Fruit fly (Drosophila melanogaster) whole organism, prepupa: Measurements from ENCODE around the gene CG11601.
A peak's percentile ranks its signal among the peaks of the same experiment; 100 is the strongest.

Experiments
- Blimp-1 ChIP-seq: fragments of 200-800 bp; sonication (Bioruptor generic); optimal IDR thresholded peaks from 3 replicates; lab custom pipeline; 2017; ENCODE audit warnings: missing biosample characterization, missing genetic modification characterization, mild to moderate bottlenecking, moderate library complexity, missing genetic modification reagents
- CG11762 ChIP-seq: fragments of 200-800 bp; sonication (Bioruptor generic); optimal IDR thresholded peaks from 3 replicates; lab custom pipeline; 2016; ENCODE audit warnings: missing biosample characterization, missing genetic modification characterization; ENCODE audit not compliant: insufficient read depth
- CG1621 ChIP-seq: fragments of 200-800 bp; sonication (Bioruptor generic); optimal IDR thresholded peaks from 3 replicates; lab custom pipeline; 2018; ENCODE audit warnings: missing biosample characterization, mild to moderate bottlenecking, missing genetic modification characterization
- CG16779 ChIP-seq: fragments of 200-800 bp; sonication (Bioruptor generic); optimal IDR thresholded peaks from 3 replicates; lab custom pipeline; 2017; ENCODE audit warnings: missing biosample characterization, mild to moderate bottlenecking, missing genetic modification characterization
- CG32006 ChIP-seq: fragments of 200-800 bp; sonication (Bioruptor generic); optimal IDR thresholded peaks from 3 replicates; lab custom pipeline; 2017; ENCODE audit warnings: missing biosample characterization, mild to moderate bottlenecking, missing genetic modification characterization
- CG34406 ChIP-seq: fragments of 200-800 bp; sonication (Bioruptor generic); optimal IDR thresholded peaks from 3 replicates; lab custom pipeline; 2016; ENCODE audit warnings: missing biosample characterization, missing genetic modification characterization
- CG3919 ChIP-seq: fragments of 200-800 bp; sonication (Bioruptor generic); optimal IDR thresholded peaks from 3 replicates; lab custom pipeline; 2016; ENCODE audit warnings: missing biosample characterization, missing genetic modification characterization
- CG4318 ChIP-seq: fragments of 200-800 bp; sonication (Bioruptor generic); optimal IDR thresholded peaks from 3 replicates; lab custom pipeline; 2017; ENCODE audit warnings: missing biosample characterization, mild to moderate bottlenecking, missing genetic modification characterization
- CG6163 ChIP-seq: fragments of 200-800 bp; sonication (Bioruptor generic); IDR thresholded peaks from 3 replicates; pipeline ENCODE4 v1.3.6; 2022; ENCODE audit warnings: missing biosample characterization, missing genetic modification characterization
- CG6792 ChIP-seq: fragments of 200-800 bp; sonication (Bioruptor generic); optimal IDR thresholded peaks from 3 replicates; lab custom pipeline; 2016; ENCODE audit warnings: missing biosample characterization, missing genetic modification characterization
- CG6854 ChIP-seq: fragments of 200-800 bp; sonication (Bioruptor generic); optimal IDR thresholded peaks from 2 replicates; lab custom pipeline; 2017; ENCODE audit warnings: missing biosample characterization, mild to moderate bottlenecking, missing genetic modification characterization
- CG7368 ChIP-seq: fragments of 200-800 bp; sonication (Bioruptor generic); optimal IDR thresholded peaks from 3 replicates; lab custom pipeline; 2016; ENCODE audit warnings: missing biosample characterization, missing genetic modification characterization
- CG8119 ChIP-seq: fragments of 200-800 bp; sonication (Bioruptor generic); IDR thresholded peaks from 3 replicates; pipeline ENCODE4 v1.3.6; 2022; ENCODE audit warnings: missing biosample characterization, missing genetic modification characterization
- CG8632 ChIP-seq: fragments of 200-800 bp; sonication (Bioruptor generic); optimal IDR thresholded peaks from 3 replicates; lab custom pipeline; 2016; ENCODE audit warnings: missing biosample characterization, missing genetic modification characterization
- Eip75B ChIP-seq: fragments of 200-800 bp; sonication (Bioruptor generic); optimal IDR thresholded peaks from 3 replicates; lab custom pipeline; 2016; ENCODE audit warnings: missing biosample characterization, missing genetic modification characterization
- Eip78C ChIP-seq: fragments of 200-800 bp; sonication (Bioruptor generic); peaks from one replicate; lab custom pipeline; 2016; ENCODE audit warnings: missing biosample characterization, missing genetic modification characterization
- Eip93F ChIP-seq: fragments of 200-800 bp; sonication (Bioruptor generic); optimal IDR thresholded peaks from 2 replicates; lab custom pipeline; 2016; ENCODE audit warnings: missing biosample characterization, mild to moderate bottlenecking, missing genetic modification characterization
- Gug ChIP-seq: fragments of 200-800 bp; sonication (Bioruptor generic); IDR thresholded peaks from 2 replicates; pipeline ENCODE4 v1.3.6; 2022; ENCODE audit warnings: missing biosample characterization, missing genetic modification characterization
- Hr38 ChIP-seq: sonication (Bioruptor generic); optimal IDR thresholded peaks from 2 replicates; lab custom pipeline; 2016; ENCODE audit warnings: missing biosample characterization, missing genetic modification characterization
- Hr39 ChIP-seq: fragments of 200-800 bp; sonication (Bioruptor generic); optimal IDR thresholded peaks from 2 replicates; lab custom pipeline; 2016; ENCODE audit warnings: missing biosample characterization, missing genetic modification characterization
- Met ChIP-seq: fragments of 200-800 bp; sonication (Bioruptor generic); optimal IDR thresholded peaks from 3 replicates; lab custom pipeline; 2016; ENCODE audit warnings: missing biosample characterization, missing genetic modification characterization
- OdsH ChIP-seq: fragments of 200-800 bp; sonication (Bioruptor generic); optimal IDR thresholded peaks from 3 replicates; lab custom pipeline; 2016; ENCODE audit warnings: missing biosample characterization, missing genetic modification characterization
- Sox102F ChIP-seq: fragments of 200-800 bp; sonication (Bioruptor generic); optimal IDR thresholded peaks from 2 replicates; lab custom pipeline; 2016; ENCODE audit warnings: missing biosample characterization, mild to moderate bottlenecking, missing genetic modification characterization
- achi ChIP-seq: fragments of 200-800 bp; sonication (Bioruptor generic); optimal IDR thresholded peaks from 3 replicates; lab custom pipeline; 2016; ENCODE audit warnings: missing biosample characterization, missing genetic modification characterization
- acj6 ChIP-seq: fragments of 200-800 bp; sonication (Bioruptor generic); optimal IDR thresholded peaks from 3 replicates; lab custom pipeline; 2016; ENCODE audit warnings: missing biosample characterization, missing genetic modification characterization
- dac ChIP-seq: fragments of 200-800 bp; sonication (Bioruptor generic); optimal IDR thresholded peaks from 2 replicates; lab custom pipeline; 2017; ENCODE audit warnings: missing biosample characterization, mild to moderate bottlenecking, missing genetic modification characterization
- dsx ChIP-seq: fragments of 200-800 bp; optimal IDR thresholded peaks from 3 replicates; lab custom pipeline; 2019; ENCODE audit warnings: missing biosample characterization, mild to moderate bottlenecking, missing genetic modification characterization, moderate library complexity; ENCODE audit not compliant: poor library complexity, severe bottlenecking
- fkh ChIP-seq: fragments of 200-800 bp; sonication (Bioruptor generic); optimal IDR thresholded peaks from 3 replicates; lab custom pipeline; 2017; ENCODE audit warnings: missing biosample characterization, mild to moderate bottlenecking, missing genetic modification characterization, moderate library complexity
- pdm3 ChIP-seq: fragments of 200-800 bp; sonication (Bioruptor generic); optimal IDR thresholded peaks from 3 replicates; lab custom pipeline; 2016; ENCODE audit warnings: missing biosample characterization, missing genetic modification characterization
- spab ChIP-seq: fragments of 200-800 bp; sonication (Bioruptor generic); optimal IDR thresholded peaks from 2 replicates; lab custom pipeline; 2017; ENCODE audit warnings: missing biosample characterization, mild to moderate bottlenecking, missing genetic modification characterization, missing genetic modification reagents
- svp ChIP-seq: fragments of 200-800 bp; sonication (Bioruptor generic); peaks from one replicate; lab custom pipeline; 2016; ENCODE audit warnings: missing biosample characterization, missing genetic modification characterization
- vri ChIP-seq: fragments of 200-800 bp; sonication (Bioruptor generic); optimal IDR thresholded peaks from 3 replicates; lab custom pipeline; 2016; ENCODE audit warnings: missing biosample characterization, mild to moderate bottlenecking, missing genetic modification characterization

Gene CG11601

DNA sequence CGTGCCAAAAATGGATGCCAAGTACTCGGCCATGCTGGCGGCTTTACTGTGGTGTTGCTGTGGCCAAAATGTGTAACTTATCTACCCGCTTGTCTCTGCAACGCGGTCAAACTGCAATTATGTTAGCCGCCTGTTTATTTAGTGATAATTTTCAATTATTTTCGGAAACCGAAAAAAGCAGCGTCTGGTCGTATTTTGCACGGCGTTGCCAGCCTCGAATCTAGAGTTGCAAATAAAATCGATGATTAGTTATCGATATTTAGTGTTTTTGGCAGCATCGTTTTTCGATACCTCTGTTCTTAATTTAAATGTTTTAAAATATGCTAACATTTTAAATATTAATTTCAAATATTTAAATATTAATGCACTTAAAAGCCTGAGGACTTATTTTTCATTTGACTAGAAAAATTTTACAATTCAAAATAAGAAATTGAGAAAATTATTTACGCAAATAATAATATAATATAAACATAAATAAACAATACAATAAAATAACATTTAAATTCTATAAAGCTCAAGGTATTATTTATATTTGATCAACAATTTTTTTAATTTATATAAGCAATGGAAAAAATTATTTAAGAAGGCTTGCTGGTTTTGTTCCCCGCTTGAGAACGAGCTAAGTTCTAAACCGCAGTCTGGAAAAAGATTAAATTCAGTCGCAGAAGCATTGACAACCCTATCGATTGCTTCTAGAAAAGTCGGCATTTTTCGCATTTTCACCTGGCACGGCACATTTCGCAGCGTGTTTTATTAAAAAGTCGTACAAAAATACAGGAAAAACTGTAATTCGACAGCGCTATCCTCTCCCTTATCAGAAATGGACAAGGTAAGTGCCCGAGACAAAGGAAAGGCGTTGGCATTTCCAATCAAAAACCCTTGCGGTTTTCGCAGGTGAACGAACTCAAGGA lies 11.6 kb upstream of the CG11601 start, which contains the start of the genes U2af38 and Stip1 (continued):
- no peak for TF ChIP-seq CG6792
- no peak for TF ChIP-seq Met (GFP tag; lab: Kevin White, UChicago)
- no peak for TF ChIP-seq CG6854 (GFP tag; lab: Kevin White, UChicago)

dm6 chr2L:292301-292700 lies 9.2 kb upstream of the CG11601 start, which contains the start of gene CG11562:
Gene CG11562 (plus strand): TSS chr2L:292419.
- TF ChIP-seq Eip78C (GFP tag; lab: Kevin White, UChicago) (peak; percentile 18), Hr38 (GFP tag; lab: Kevin White, UChicago) (no peak)

DNA sequence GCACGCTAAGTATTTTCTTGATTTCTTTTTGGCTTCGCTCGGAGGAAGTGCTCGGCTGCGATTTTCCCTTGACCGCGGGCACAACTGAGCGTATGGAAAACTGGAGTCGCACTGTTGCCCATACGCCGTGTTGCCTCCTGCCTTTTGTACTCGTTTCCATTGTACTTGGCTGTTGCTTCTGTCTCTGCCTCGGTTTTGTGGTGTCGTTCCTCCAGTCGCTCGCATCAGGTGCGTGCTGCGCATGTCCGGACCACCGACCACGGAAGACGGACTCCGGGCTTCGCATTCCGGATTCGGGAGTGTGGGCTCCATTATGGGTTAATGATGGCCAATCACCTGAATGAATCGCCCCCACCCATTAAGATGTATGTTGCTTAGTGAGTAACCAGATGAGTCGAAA lies 8.6 kb upstream of the CG11601 start, which contains the start of gene CG3625:
Gene CG3625, minus strand, starts transcription at position 139 of the 400 bp plus-strand sequence.
- no peak for TF ChIP-seq Eip93F (GFP tag; lab: Kevin White, UChicago)
- TF ChIP-seq CG6163 (GFP tag; lab: Robert Waterston, UW), result no peak
- TF ChIP-seq CG16779 (tag; lab: Kevin White, UChicago), result no peak
- TF ChIP-seq CG11762 (GFP tag; lab: Kevin White, UChicago), result no peak
- TF ChIP-seq Eip75B, result no peak
- no peak for TF ChIP-seq CG4318 (GFP tag; lab: Kevin White, UChicago)
- TF ChIP-seq dac (GFP tag; lab: Kevin White, UChicago), result no peak

- TF ChIP-seq svp (no peak), acj6 (GFP tag; lab: Kevin White, UChicago) (no peak), CG11762 (GFP tag; lab: Kevin White, UChicago) (no peak), Hr39 (GFP tag; lab: Kevin White, UChicago) (no peak), Blimp-1 (no peak), Eip78C (GFP tag; lab: Kevin White, UChicago) (peak; percentile 54), Eip75B (no peak), Hr38 (GFP tag; lab: Kevin White, UChicago) (no peak)
Observed at dm6 chr2L:290949-291348, 7.9 kb upstream of the CG11601 start.

DNA sequence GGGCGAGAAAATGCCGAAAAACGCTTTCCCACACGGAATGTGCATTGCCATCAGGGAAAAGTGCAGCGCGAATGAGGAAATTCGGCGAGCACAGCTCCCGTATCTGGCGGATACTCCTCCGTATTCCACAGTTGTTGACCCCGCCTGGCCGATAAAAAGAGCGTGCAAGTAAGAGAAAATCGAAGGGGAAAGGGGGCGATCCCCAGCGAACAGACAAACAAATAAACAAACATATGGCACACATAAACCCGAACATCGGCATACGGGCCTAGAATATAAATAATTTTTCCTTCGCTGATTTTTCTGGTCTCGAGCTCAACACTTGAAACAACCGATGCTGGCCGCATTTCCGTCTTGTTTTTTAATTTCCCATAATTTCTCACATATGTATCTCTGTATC lies 7.3 kb upstream of the CG11601 start:
- TF ChIP-seq CG16779 (tag; lab: Kevin White, UChicago) (no peak), Hr38 (GFP tag; lab: Kevin White, UChicago) (no peak), CG1621 (tag; lab: Kevin White, UChicago) (peak; percentile 7), Blimp-1 (no peak)
- TF ChIP-seq, all 60 proteins: peak for 1

DNA sequence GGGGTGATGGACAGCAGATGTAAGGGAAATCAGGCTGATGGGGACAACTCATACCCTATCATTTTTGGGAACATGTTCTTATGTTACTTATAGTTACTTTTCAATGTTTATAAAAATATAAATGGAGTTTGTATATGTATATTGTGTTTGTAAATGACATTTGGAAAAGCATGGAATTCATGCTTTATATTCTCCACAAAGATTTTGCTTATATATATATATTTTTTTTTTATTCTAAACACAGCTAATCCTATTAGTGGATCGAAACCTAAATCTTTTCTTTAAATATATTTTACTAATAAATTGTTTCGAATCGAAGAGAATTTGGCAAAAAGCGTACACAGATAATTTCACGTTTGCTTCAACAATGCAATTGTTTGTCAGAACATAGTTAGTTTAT lies 6.0 kb upstream of the CG11601 start, which contains the start of gene Amnionless:
Gene Amnionless, minus strand, starts transcription at position 101 of the 400 bp plus-strand sequence.
- no peak for TF ChIP-seq spab (GFP tag; lab: Kevin White, UChicago)
- TF ChIP-seq CG1621 (tag; lab: Kevin White, UChicago), result no peak
- no peak for TF ChIP-seq Hr39 (GFP tag; lab: Kevin White, UChicago)
- TF ChIP-seq achi (GFP tag; lab: Kevin White, UChicago), result no peak
- no peak for TF ChIP-seq CG32006
- no peak for TF ChIP-seq CG8119 (GFP tag; lab: Robert Waterston, UW)
- TF ChIP-seq Gug, result no peak
- no peak for TF ChIP-seq Eip78C (GFP tag; lab: Kevin White, UChicago)
- no peak for TF ChIP-seq vri
- TF ChIP-seq CG3919, result no peak
- TF ChIP-seq pdm3, result no peak
- TF ChIP-seq CG7368 (GFP tag; lab: Kevin White, UChicago), result no peak
- TF ChIP-seq OdsH (GFP tag; lab: Kevin White, UChicago), result no peak
- TF ChIP-seq CG8632 (GFP tag; lab: Kevin White, UChicago), result no peak
- no peak for TF ChIP-seq fkh (GFP tag; lab: Kevin White, UChicago)
- no peak for TF ChIP-seq dsx
- no peak for TF ChIP-seq CG34406 (GFP tag; lab: Kevin White, UChicago)
- TF ChIP-seq Sox102F (GFP tag; lab: Kevin White, UChicago), result no peak
- TF ChIP-seq Blimp-1, result no peak
- TF ChIP-seq CG11762 (GFP tag; lab: Kevin White, UChicago), result no peak
